Fruit fly (Drosophila melanogaster) whole organism, pupa: Measurements from ENCODE around the gene subdued.

Experiments
- CG10348 ChIP-seq: fragments of 200-800 bp; sonication (Bioruptor generic); IDR thresholded peaks from 2 replicates; pipeline ENCODE4 v1.3.6; 2022; ENCODE audit warnings: missing biosample characterization, missing genetic modification characterization
- CG12605 ChIP-seq: fragments of 200-800 bp; sonication (Bioruptor generic); IDR thresholded peaks from 2 replicates; pipeline ENCODE4 v1.3.6; 2022; ENCODE audit warnings: missing biosample characterization, missing genetic modification characterization
- CG13204 ChIP-seq: fragments of 200-800 bp; sonication (Bioruptor generic); optimal IDR thresholded peaks from 2 replicates; lab custom pipeline; 2018; ENCODE audit warnings: missing biosample characterization, mild to moderate bottlenecking, missing genetic modification characterization, moderate library complexity
- CG14655 ChIP-seq: fragments of 200-800 bp; sonication (Bioruptor generic); optimal IDR thresholded peaks from 3 replicates; lab custom pipeline; 2017; ENCODE audit warnings: mild to moderate bottlenecking, missing biosample characterization, missing genetic modification reagents, missing genetic modification characterization
- CG15710 ChIP-seq: fragments of 200-800 bp; sonication (Bioruptor generic); optimal IDR thresholded peaks from 2 replicates; lab custom pipeline; 2018; ENCODE audit warnings: missing biosample characterization, mild to moderate bottlenecking, missing genetic modification characterization, moderate library complexity
- CG17806 ChIP-seq: fragments of 200-800 bp; sonication (Bioruptor generic); optimal IDR thresholded peaks from 2 replicates; lab custom pipeline; 2018; ENCODE audit warnings: missing biosample characterization, mild to moderate bottlenecking, missing genetic modification characterization, moderate library complexity
- CG32121 ChIP-seq: fragments of 200-800 bp; sonication (Bioruptor generic); IDR thresholded peaks from 2 replicates; pipeline ENCODE4 v1.3.6; 2022; ENCODE audit warnings: missing biosample characterization, missing genetic modification characterization
- CG34367 ChIP-seq: fragments of 200-800 bp; sonication (Bioruptor generic); optimal IDR thresholded peaks from 2 replicates; lab custom pipeline; 2018; ENCODE audit warnings: missing biosample characterization, mild to moderate bottlenecking, missing genetic modification characterization
- CG4496 ChIP-seq: fragments of 200-800 bp; sonication (Bioruptor generic); IDR thresholded peaks from 3 replicates; pipeline ENCODE4 v1.3.6; 2022; ENCODE audit warnings: missing biosample characterization, missing genetic modification characterization
- CG8159 ChIP-seq: fragments of 200-800 bp; sonication (Bioruptor generic); optimal IDR thresholded peaks from 3 replicates; lab custom pipeline; 2018; ENCODE audit warnings: missing biosample characterization, mild to moderate bottlenecking, missing genetic modification characterization, moderate library complexity
- CG8301 ChIP-seq: fragments of 200-800 bp; sonication (Bioruptor generic); optimal IDR thresholded peaks from 2 replicates; lab custom pipeline; 2018; ENCODE audit warnings: missing biosample characterization, mild to moderate bottlenecking, missing genetic modification characterization
- CG9948 ChIP-seq: fragments of 200-800 bp; sonication (Bioruptor generic); optimal IDR thresholded peaks from 2 replicates; lab custom pipeline; 2018; ENCODE audit warnings: missing biosample characterization, mild to moderate bottlenecking, missing genetic modification characterization, moderate library complexity
- D1 ChIP-seq: fragments of 200-800 bp; sonication (Bioruptor generic); optimal IDR thresholded peaks from 2 replicates; lab custom pipeline; 2018; ENCODE audit warnings: missing biosample characterization, mild to moderate bottlenecking, missing genetic modification characterization, moderate library complexity
- EcR ChIP-seq: fragments of 200-800 bp; sonication (Bioruptor generic); optimal IDR thresholded peaks from 3 replicates; lab custom pipeline; 2019; ENCODE audit warnings: missing biosample characterization, missing genetic modification characterization, mild to moderate bottlenecking, moderate library complexity, missing genetic modification reagents
- Ets98B ChIP-seq: fragments of 200-800 bp; sonication (Bioruptor generic); IDR thresholded peaks from 2 replicates; pipeline ENCODE4 v1.3.6; 2022; ENCODE audit warnings: missing biosample characterization, missing genetic modification characterization
- Pif1A ChIP-seq: fragments of 200-800 bp; sonication (Bioruptor generic); optimal IDR thresholded peaks from 3 replicates; lab custom pipeline; 2016; ENCODE audit warnings: missing biosample characterization, missing genetic modification characterization
- Pif1B ChIP-seq: fragments of 200-800 bp; sonication (Bioruptor generic); optimal IDR thresholded peaks from 3 replicates; lab custom pipeline; 2016; ENCODE audit warnings: missing biosample characterization, missing genetic modification characterization
- Snoo ChIP-seq: fragments of 200-800 bp; sonication (Bioruptor generic); optimal IDR thresholded peaks from 3 replicates; lab custom pipeline; 2017; ENCODE audit warnings: missing biosample characterization, mild to moderate bottlenecking, missing genetic modification characterization, inconsistent platforms
- fd96Ca ChIP-seq: fragments of 200-800 bp; sonication (Bioruptor generic); IDR thresholded peaks from 3 replicates; pipeline ENCODE4 v1.3.6; 2022; ENCODE audit warnings: missing biosample characterization, missing genetic modification characterization
- gl ChIP-seq: fragments of 200-800 bp; sonication (Bioruptor generic); optimal IDR thresholded peaks from 2 replicates; lab custom pipeline; 2018; ENCODE audit warnings: missing biosample characterization, mild to moderate bottlenecking, missing genetic modification characterization
- rn ChIP-seq: fragments of 200-800 bp; sonication (Bioruptor generic); IDR thresholded peaks from 2 replicates; pipeline ENCODE4 v1.3.6; 2022; ENCODE audit warnings: missing biosample characterization, missing genetic modification characterization

subdued gene

DNA sequence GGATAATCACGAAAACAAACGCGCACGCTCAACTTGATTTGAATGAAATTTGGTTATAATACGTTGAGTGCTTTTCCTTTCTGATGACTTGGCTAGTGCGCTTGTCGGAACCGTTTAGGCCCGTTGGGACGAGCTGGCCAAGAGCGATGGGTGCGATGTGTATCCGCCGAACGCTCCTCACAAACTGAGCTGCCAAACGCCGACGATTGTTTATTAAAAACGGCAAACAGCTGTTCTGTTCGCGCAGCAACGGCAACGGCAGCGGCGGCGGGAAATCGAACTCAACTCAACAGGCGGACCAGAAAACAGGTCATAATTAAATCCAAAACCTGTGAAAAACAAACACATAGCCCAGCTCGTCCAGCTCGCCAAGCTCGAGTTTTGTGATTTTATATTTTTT, 21.6 kb downstream of the subdued start:
- no peak for TF ChIP-seq CG17806
- TF ChIP-seq CG14655 = no peak
- TF ChIP-seq Ets98B (GFP tag; lab: Robert Waterston, UW) = no peak
- TF ChIP-seq fd96Ca (GFP tag; lab: Robert Waterston, UW) = no peak
- TF ChIP-seq gl = no peak
- no peak for TF ChIP-seq CG34367 (tag; lab: Kevin White, UChicago)
- TF ChIP-seq CG12605 (GFP tag; lab: Robert Waterston, UW) = no peak
- TF ChIP-seq Pif1A = no peak
- TF ChIP-seq CG13204 (GFP tag; lab: Kevin White, UChicago) = no peak
- no peak for TF ChIP-seq CG15710 (tag; lab: Kevin White, UChicago)
- no peak for TF ChIP-seq rn

DNA sequence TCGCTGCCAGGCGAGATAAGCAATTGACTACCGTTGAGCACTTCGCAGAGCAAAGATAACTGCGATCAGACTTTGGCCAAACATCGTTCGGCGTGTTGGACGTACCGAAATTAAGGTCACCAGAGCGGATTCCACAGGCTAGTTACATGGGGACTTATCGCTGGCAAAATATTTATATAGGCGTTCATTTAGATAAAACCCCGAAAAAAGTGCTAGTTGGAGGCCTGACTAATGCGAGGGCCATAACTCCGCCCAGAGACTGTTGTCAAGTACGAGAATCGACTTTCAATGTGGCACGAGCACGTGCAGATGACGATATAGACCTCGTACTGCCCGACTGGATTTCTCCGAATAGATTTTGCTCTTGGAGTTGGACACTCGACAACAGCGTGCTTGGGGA, 22.6 kb downstream of the subdued start:
- TF ChIP-seq CG34367 (tag; lab: Kevin White, UChicago) (no peak), CG15710 (tag; lab: Kevin White, UChicago) (no peak), CG4496 (GFP tag; lab: Robert Waterston, UW) (0 out of 3 replicates have a peak, but pooled peaks have one; percentile 43)

DNA sequence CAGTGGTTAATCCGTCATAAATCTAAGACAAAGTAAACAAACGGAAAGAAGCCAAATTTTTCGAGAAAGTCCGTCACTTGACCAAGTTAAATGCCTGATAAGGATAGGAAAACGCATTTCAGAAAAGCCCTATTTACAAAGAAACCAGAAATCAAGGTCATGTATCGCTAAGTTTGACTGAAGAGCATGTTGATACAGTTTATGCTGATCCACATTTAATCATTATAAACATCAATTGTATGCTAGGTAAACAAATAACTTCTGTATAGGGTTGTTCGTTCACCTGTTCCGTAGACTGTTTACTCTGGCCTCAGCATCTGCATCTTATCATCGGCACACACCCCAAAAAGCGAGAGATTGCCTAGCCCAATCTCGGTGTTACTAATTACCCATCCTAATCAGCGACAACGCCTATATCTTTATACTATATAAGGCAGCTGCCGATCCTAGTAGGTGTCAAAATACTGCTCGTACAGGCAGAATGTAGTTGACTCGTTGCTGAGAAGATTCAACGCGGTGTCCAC, 29.6 kb downstream of the subdued start, which contains the start of gene CG16727:
Gene CG16727, plus strand, starts transcription at position 474 of the 524 bp plus-strand sequence.
- TF ChIP-seq CG17806 = no peak
- no peak for TF ChIP-seq CG12605 (GFP tag; lab: Robert Waterston, UW)
- TF ChIP-seq rn = no peak
- TF ChIP-seq CG14655 = no peak
- TF ChIP-seq CG13204 (GFP tag; lab: Kevin White, UChicago) = no peak
- TF ChIP-seq CG10348 (GFP tag; lab: Robert Waterston, UW) = no peak
- no peak for TF ChIP-seq CG8301
- TF ChIP-seq CG9948 (tag; lab: Kevin White, UChicago) = no peak
- TF ChIP-seq D1 (tag; lab: Kevin White, UChicago) = no peak
- TF ChIP-seq CG4496 (GFP tag; lab: Robert Waterston, UW) = no peak
- TF ChIP-seq, all 21 proteins: peak for 0

DNA sequence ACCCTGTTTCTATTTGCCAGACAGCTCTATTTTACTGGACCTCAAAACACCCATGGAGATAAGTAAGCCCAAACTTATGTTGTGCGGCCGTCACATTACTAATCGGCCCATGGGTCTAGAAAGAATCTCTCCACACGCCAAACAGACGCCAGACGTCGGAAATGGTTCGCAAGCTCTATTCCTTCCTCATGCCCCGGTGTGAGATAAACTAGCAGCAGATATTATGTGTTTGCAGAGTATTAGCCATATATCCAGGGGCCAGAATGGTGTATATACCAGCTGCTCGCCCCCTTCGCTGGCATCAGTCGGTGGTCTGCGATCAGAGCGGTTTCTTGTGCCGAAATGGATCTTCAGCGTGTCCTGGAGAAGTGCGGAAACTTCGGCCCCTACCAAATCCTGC, 32.6 kb downstream of the subdued start, which contains the start of gene CG17752:
Gene CG17752, plus strand, starts transcription at position 301 of the 400 bp plus-strand sequence.
- TF ChIP-seq CG8159 (tag; lab: Kevin White, UChicago) = no peak
- TF ChIP-seq CG12605 (GFP tag; lab: Robert Waterston, UW) = no peak
- TF ChIP-seq Snoo (tag; lab: Kevin White, UChicago) = no peak
- TF ChIP-seq gl = no peak
- no peak for TF ChIP-seq CG10348 (GFP tag; lab: Robert Waterston, UW)
- no peak for TF ChIP-seq CG15710 (tag; lab: Kevin White, UChicago)
- no peak for TF ChIP-seq CG32121 (GFP tag; lab: Robert Waterston, UW)

DNA sequence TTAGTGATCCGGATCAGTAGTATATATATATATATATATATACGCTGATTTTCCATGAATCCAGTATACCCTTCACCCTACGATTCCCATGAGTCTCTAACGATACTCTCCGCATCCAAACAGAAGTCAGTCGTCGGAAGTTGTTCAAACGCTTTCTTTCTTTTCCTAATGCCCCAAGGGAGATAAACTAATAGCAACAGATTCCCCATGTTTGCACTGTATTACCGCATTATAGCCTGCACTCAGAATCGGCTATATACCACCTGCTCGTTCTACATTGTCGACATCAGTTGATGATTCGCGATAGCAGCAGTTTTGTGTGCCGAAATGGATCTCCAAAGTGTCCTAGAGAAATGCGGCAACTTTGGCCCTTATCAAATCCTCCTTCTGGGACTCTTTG, 35.6 kb downstream of the subdued start, which contains the start of gene CG17751:
Gene CG17751, plus strand, starts transcription at position 301 of the 400 bp plus-strand sequence.
- TF ChIP-seq gl (no peak), EcR (GFP tag; lab: Kevin White, UChicago) (no peak), D1 (tag; lab: Kevin White, UChicago) (no peak), Pif1B (GFP tag; lab: Kevin White, UChicago) (no peak), CG15710 (tag; lab: Kevin White, UChicago) (no peak), rn (no peak), CG12605 (GFP tag; lab: Robert Waterston, UW) (no peak), Pif1A (no peak), CG8301 (no peak), CG14655 (no peak), CG9948 (tag; lab: Kevin White, UChicago) (no peak), CG4496 (GFP tag; lab: Robert Waterston, UW) (no peak), CG34367 (tag; lab: Kevin White, UChicago) (no peak), CG10348 (GFP tag; lab: Robert Waterston, UW) (no peak), CG32121 (GFP tag; lab: Robert Waterston, UW) (no peak), Snoo (tag; lab: Kevin White, UChicago) (no peak), Ets98B (GFP tag; lab: Robert Waterston, UW) (no peak), CG8159 (tag; lab: Kevin White, UChicago) (no peak)

DNA sequence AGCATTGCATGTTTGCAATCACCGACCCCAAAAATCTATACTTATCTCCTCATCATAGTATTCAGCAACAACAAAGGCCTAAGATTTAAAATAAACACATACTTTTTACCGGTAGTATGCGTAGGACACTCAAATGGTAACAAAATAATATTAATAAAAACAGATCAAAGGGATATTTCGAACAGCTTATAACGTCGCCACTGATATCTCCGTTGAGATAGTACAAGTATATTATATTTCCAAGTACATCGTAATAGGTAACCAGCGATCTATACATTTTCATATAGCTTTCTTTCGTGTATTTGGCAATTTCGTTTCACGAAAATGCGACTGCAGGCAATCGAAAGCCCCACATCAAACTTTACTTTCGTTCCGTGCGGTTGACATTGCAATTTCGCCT, 39.5 kb downstream of the subdued start, which contains the start of gene CG7342:
Gene CG7342, plus strand, starts transcription at position 380 of the 400 bp plus-strand sequence.
- TF ChIP-seq EcR (GFP tag; lab: Kevin White, UChicago) (no peak), CG8301 (no peak), CG9948 (tag; lab: Kevin White, UChicago) (no peak), CG8159 (tag; lab: Kevin White, UChicago) (no peak), fd96Ca (GFP tag; lab: Robert Waterston, UW) (no peak), CG13204 (GFP tag; lab: Kevin White, UChicago) (no peak), CG14655 (no peak), CG15710 (tag; lab: Kevin White, UChicago) (no peak), gl (no peak), CG12605 (GFP tag; lab: Robert Waterston, UW) (no peak), Pif1B (GFP tag; lab: Kevin White, UChicago) (no peak), Pif1A (no peak), CG17806 (no peak), rn (no peak), Snoo (tag; lab: Kevin White, UChicago) (no peak), CG10348 (GFP tag; lab: Robert Waterston, UW) (no peak)
